Worm (Caenorhabditis elegans) whole organism, L1 larva: ENCODE measurements around the gene W05H9.4.
A peak's percentile ranks its signal among the peaks of the same experiment; 100 is the strongest.

Experiments
- C04F5.9 ChIP-seq: sonication (generic microtip); optimal IDR thresholded peaks from 2 replicates; lab custom pipeline; 2016; ENCODE audit warnings: missing genetic modification characterization, missing compliant biosample characterization
- C34B4.2 ChIP-seq: sonication (generic microtip); optimal IDR thresholded peaks from 2 replicates; lab custom pipeline; 2017; ENCODE audit warnings: mild to moderate bottlenecking, missing genetic modification characterization, missing compliant biosample characterization
- F16B12.6 ChIP-seq: fragments of 150-350 bp; optimal IDR thresholded peaks from 2 replicates; lab custom pipeline; 2014; ENCODE audit warnings: missing biosample characterization, missing genetic modification characterization
- Y116A8C.19 ChIP-seq: sonication (generic microtip); optimal IDR thresholded peaks from 2 replicates; lab custom pipeline; 2016; ENCODE audit warnings: missing compliant biosample characterization, missing genetic modification characterization, borderline replicate concordance
- aha-1 ChIP-seq: fragments of 150-350 bp; optimal IDR thresholded peaks from 2 replicates; lab custom pipeline; 2014; ENCODE audit warnings: missing biosample characterization, missing genetic modification characterization
- ama-1 ChIP-seq: fragments of 150-350 bp; optimal IDR thresholded peaks from 2 replicates; lab custom pipeline; 2014
- blmp-1 ChIP-seq: fragments of 150-350 bp; optimal IDR thresholded peaks from 2 replicates; lab custom pipeline; 2014; ENCODE audit warnings: missing biosample characterization, missing genetic modification characterization
- ceh-63 ChIP-seq: fragments of 200-800 bp; sonication (Bioruptor generic); optimal IDR thresholded peaks from 2 replicates; lab custom pipeline; 2018; ENCODE audit warnings: mild to moderate bottlenecking, missing genetic modification characterization, missing compliant biosample characterization
- ceh-8 ChIP-seq: fragments of 200-800 bp; sonication (Bioruptor generic); optimal IDR thresholded peaks from 2 replicates; lab custom pipeline; 2018; ENCODE audit warnings: mild to moderate bottlenecking, missing genetic modification characterization, moderate library complexity, missing compliant biosample characterization
- ces-1 ChIP-seq: fragments of 150-350 bp; optimal IDR thresholded peaks from 2 replicates; lab custom pipeline; 2014; ENCODE audit warnings: missing biosample characterization, missing genetic modification reagents, missing genetic modification characterization
- efl-3 ChIP-seq: fragments of 200-800 bp; sonication (Bioruptor generic); optimal IDR thresholded peaks from 2 replicates; lab custom pipeline; 2018; ENCODE audit warnings: mild to moderate bottlenecking, missing genetic modification characterization, missing compliant biosample characterization
- egl-13 ChIP-seq: sonication (generic microtip); optimal IDR thresholded peaks from 2 replicates; lab custom pipeline; 2016; ENCODE audit warnings: missing genotype, missing genetic modification reagents, missing genetic modification characterization, missing compliant biosample characterization
- elt-2 ChIP-seq: sonication (generic microtip); optimal IDR thresholded peaks from 2 replicates; lab custom pipeline; 2016; ENCODE audit warnings: missing genetic modification characterization, mild to moderate bottlenecking, inconsistent platforms, missing compliant biosample characterization, missing genetic modification reagents
- fkh-10 ChIP-seq: sonication (generic microtip); optimal IDR thresholded peaks from 2 replicates; lab custom pipeline; 2017; ENCODE audit warnings: missing biosample characterization, missing genetic modification reagents, missing genetic modification characterization
- grh-1 ChIP-seq: fragments of 200-800 bp; sonication (Bioruptor generic); IDR thresholded peaks from 2 replicates; pipeline ENCODE4 v1.3.6; 2022; ENCODE audit warnings: missing genetic modification reagents, missing genetic modification characterization, missing compliant biosample characterization
- hlh-17 ChIP-seq: fragments of 200-800 bp; sonication (Bioruptor generic); optimal IDR thresholded peaks from 2 replicates; lab custom pipeline; 2018; ENCODE audit warnings: missing genetic modification characterization, mild to moderate bottlenecking, missing compliant biosample characterization, moderate library complexity, borderline replicate concordance
- irx-1 ChIP-seq: sonication (generic microtip); optimal IDR thresholded peaks from 2 replicates; lab custom pipeline; 2016; ENCODE audit warnings: missing genetic modification characterization, missing compliant biosample characterization
- jun-1 ChIP-seq: fragments of 150-350 bp; optimal IDR thresholded peaks from 2 replicates; lab custom pipeline; 2014; ENCODE audit warnings: missing biosample characterization, missing genetic modification reagents, missing genetic modification characterization
- lin-13 ChIP-seq: fragments of 150-350 bp; optimal IDR thresholded peaks from 2 replicates; lab custom pipeline; 2014; ENCODE audit warnings: missing biosample characterization, missing genetic modification reagents, missing genetic modification characterization
- lin-14 ChIP-seq: fragments of 200-800 bp; sonication (Bioruptor generic); optimal IDR thresholded peaks from 2 replicates; lab custom pipeline; 2018; ENCODE audit warnings: mild to moderate bottlenecking, missing genetic modification characterization, moderate library complexity, missing compliant biosample characterization
- lin-15B ChIP-seq: fragments of 150-350 bp; sonication (generic microtip); optimal IDR thresholded peaks from 3 replicates; lab custom pipeline; 2014; ENCODE audit warnings: missing biosample characterization, missing genetic modification characterization
- lin-39 ChIP-seq: fragments of 150-350 bp; optimal IDR thresholded peaks from 2 replicates; lab custom pipeline; 2014; ENCODE audit warnings: missing biosample characterization, missing genetic modification reagents, missing genetic modification characterization
- lsy-2 ChIP-seq, 2 experiments: fragments of 150-350 bp; optimal IDR thresholded peaks; 2 replicates each; lab custom pipeline; 2014; ENCODE audit warnings: missing biosample characterization in 2 of 2, missing genetic modification characterization in 2 of 2
- mab-9 ChIP-seq: fragments of 200-800 bp; sonication (Bioruptor generic); IDR thresholded peaks from 2 replicates; pipeline ENCODE4 v1.3.6; 2022; ENCODE audit warnings: missing genetic modification reagents, missing genetic modification characterization, missing compliant biosample characterization
- nhr-11 ChIP-seq: fragments of 150-350 bp; optimal IDR thresholded peaks from 2 replicates; lab custom pipeline; 2014; ENCODE audit warnings: missing biosample characterization, missing genetic modification characterization
- nhr-12 ChIP-seq: sonication (generic microtip); optimal IDR thresholded peaks from 2 replicates; lab custom pipeline; 2017; ENCODE audit warnings: missing biosample characterization, missing genetic modification characterization
- nhr-19 ChIP-seq: fragments of 200-800 bp; sonication (Bioruptor generic); conservative IDR thresholded peaks from 2 replicates; pipeline ENCODE4 v1.3.6; 2022; ENCODE audit warnings: missing genetic modification characterization, missing compliant biosample characterization
- nhr-28 ChIP-seq: fragments of 150-350 bp; optimal IDR thresholded peaks from 2 replicates; lab custom pipeline; 2014; ENCODE audit warnings: missing biosample characterization, missing genetic modification characterization
- nhr-71 ChIP-seq: sonication (generic microtip); optimal IDR thresholded peaks from 2 replicates; lab custom pipeline; 2016; ENCODE audit warnings: mild to moderate bottlenecking, missing genetic modification characterization, moderate library complexity, missing compliant biosample characterization
- nhr-76 ChIP-seq: sonication (generic microtip); optimal IDR thresholded peaks from 2 replicates; lab custom pipeline; 2017; ENCODE audit warnings: missing biosample characterization, missing genetic modification characterization
- nhr-77 ChIP-seq: fragments of 150-350 bp; optimal IDR thresholded peaks from 2 replicates; lab custom pipeline; 2014; ENCODE audit warnings: missing biosample characterization, missing genetic modification characterization
- nhr-84 ChIP-seq: sonication (generic microtip); optimal IDR thresholded peaks from 2 replicates; lab custom pipeline; 2017; ENCODE audit warnings: missing biosample characterization, missing genetic modification characterization
- nhr-85 ChIP-seq: sonication (generic microtip); peaks from one replicate; lab custom pipeline; 2016; ENCODE audit warnings: missing genetic modification characterization, inconsistent platforms, missing compliant biosample characterization
- nhr-90 ChIP-seq: sonication (generic microtip); optimal IDR thresholded peaks from 2 replicates; lab custom pipeline; 2016; ENCODE audit warnings: mild to moderate bottlenecking, missing genetic modification characterization, missing compliant biosample characterization; ENCODE audit not compliant: poor library complexity
- pag-3 ChIP-seq: sonication (generic microtip); optimal IDR thresholded peaks from 2 replicates; lab custom pipeline; 2017; ENCODE audit warnings: missing genetic modification characterization, mild to moderate bottlenecking, missing compliant biosample characterization, antibody characterized with exemption, borderline replicate concordance; ENCODE audit not compliant: insufficient read depth
- pqm-1 ChIP-seq: sonication (generic microtip); optimal IDR thresholded peaks from 3 replicates; lab custom pipeline; 2017; ENCODE audit warnings: missing biosample characterization, missing genetic modification characterization
- rnt-1 ChIP-seq: sonication (generic microtip); optimal IDR thresholded peaks from 2 replicates; lab custom pipeline; 2016; ENCODE audit warnings: mild to moderate bottlenecking, missing genetic modification characterization, moderate library complexity, missing compliant biosample characterization
- skn-1 ChIP-seq: fragments of 150-350 bp; optimal IDR thresholded peaks from 2 replicates; lab custom pipeline; 2014; ENCODE audit warnings: missing biosample characterization, missing genetic modification characterization
- snpc-4 ChIP-seq: fragments of 150-350 bp; optimal IDR thresholded peaks from 2 replicates; lab custom pipeline; 2014; ENCODE audit warnings: missing biosample characterization, missing genetic modification characterization
- snu-23 ChIP-seq: sonication (generic microtip); optimal IDR thresholded peaks from 2 replicates; lab custom pipeline; 2016; ENCODE audit warnings: missing genetic modification characterization, missing compliant biosample characterization
- sptf-1 ChIP-seq: fragments of 150-350 bp; optimal IDR thresholded peaks from 2 replicates; lab custom pipeline; 2014; ENCODE audit warnings: missing biosample characterization, missing genetic modification characterization
- sup-37 ChIP-seq: fragments of 200-800 bp; sonication (Bioruptor generic); optimal IDR thresholded peaks from 2 replicates; lab custom pipeline; 2018; ENCODE audit warnings: mild to moderate bottlenecking, missing genetic modification characterization, missing compliant biosample characterization
- swsn-7 ChIP-seq: sonication (generic microtip); optimal IDR thresholded peaks from 2 replicates; lab custom pipeline; 2016; ENCODE audit warnings: missing genetic modification characterization, missing compliant biosample characterization
- tbx-2 ChIP-seq: sonication (generic microtip); optimal IDR thresholded peaks from 2 replicates; lab custom pipeline; 2016; ENCODE audit warnings: missing genetic modification characterization, missing compliant biosample characterization
- unc-30 ChIP-seq: sonication (generic microtip); optimal IDR thresholded peaks from 2 replicates; lab custom pipeline; 2017; ENCODE audit warnings: missing biosample characterization, missing genetic modification characterization
- unc-86 ChIP-seq: sonication (generic microtip); optimal IDR thresholded peaks from 2 replicates; lab custom pipeline; 2016; ENCODE audit warnings: missing genetic modification characterization, missing compliant biosample characterization
- xbp-1 ChIP-seq: sonication (generic microtip); optimal IDR thresholded peaks from 2 replicates; lab custom pipeline; 2016; ENCODE audit warnings: missing genetic modification characterization, missing compliant biosample characterization
- zip-4 ChIP-seq: fragments of 200-800 bp; sonication (Bioruptor generic); optimal IDR thresholded peaks from 2 replicates; lab custom pipeline; 2018; ENCODE audit warnings: mild to moderate bottlenecking, missing genetic modification characterization, moderate library complexity, missing compliant biosample characterization
- ztf-11 ChIP-seq, 2 experiments: sonication (generic microtip); optimal IDR thresholded peaks; 2 replicates each; lab custom pipeline; 2016 to 2017; ENCODE audit warnings: missing genetic modification characterization in 2 of 2, missing biosample characterization in 1 of 2, missing compliant biosample characterization in 1 of 2
- ztf-4 ChIP-seq: fragments of 150-350 bp; optimal IDR thresholded peaks from 2 replicates; lab custom pipeline; 2014; ENCODE audit warnings: missing biosample characterization, missing genetic modification characterization

The W05H9.4 gene

ce11 chrX:6247869-6248268, 15.6 kb upstream of the W05H9.4 start (continued):
- no peak for TF ChIP-seq nhr-84 (tag; lab: Kevin White, UChicago)
- TF ChIP-seq fkh-10 (GFP tag; lab: Kevin White, UChicago), result peak; percentile 11
- TF ChIP-seq lin-14 (GFP tag; lab: Kevin White, UChicago), result peak; percentile 57
- no peak for TF ChIP-seq C04F5.9 (tag; lab: Kevin White, UChicago)
- TF ChIP-seq hlh-17 (GFP tag; lab: Kevin White, UChicago), result no peak
- TF ChIP-seq sup-37 (GFP tag; lab: Kevin White, UChicago), result no peak
- no peak for TF ChIP-seq nhr-77
- TF ChIP-seq elt-2 (tag; lab: Kevin White, UChicago), result no peak
- TF ChIP-seq ztf-11 (tag; optimal IDR thresholded peaks at IDR 0.05; lab: Kevin White, UChicago), result no peak
- TF ChIP-seq pag-3, result no peak
- no peak for TF ChIP-seq xbp-1 (tag; lab: Kevin White, UChicago)

ce11 chrX:6248778-6249658, 14.4 kb upstream of the W05H9.4 start:
- TF ChIP-seq F16B12.6 (tag; lab: Kevin White, UChicago) (no peak), lin-39 (tag; lab: Kevin White, UChicago) (no peak), nhr-11 (tag; lab: Kevin White, UChicago) (no peak), swsn-7 (tag; lab: Kevin White, UChicago) (no peak), ceh-8 (GFP tag; lab: Kevin White, UChicago) (no peak), ces-1 (GFP tag; lab: Kevin White, UChicago) (no peak), nhr-19 (GFP tag; lab: Robert Waterston, UW) (no peak), efl-3 (GFP tag; lab: Kevin White, UChicago) (no peak), unc-86 (peak; percentile 61), egl-13 (tag; lab: Kevin White, UChicago) (no peak), mab-9 (GFP tag; lab: Robert Waterston, UW) (no peak), zip-4 (GFP tag; lab: Kevin White, UChicago) (no peak), C34B4.2 (no peak), C04F5.9 (tag; lab: Kevin White, UChicago) (no peak), nhr-28 (tag; lab: Kevin White, UChicago) (no peak), rnt-1 (tag; lab: Kevin White, UChicago) (peak; percentile 55), nhr-90 (no peak), nhr-77 (no peak), ceh-63 (GFP tag; lab: Kevin White, UChicago) (no peak), irx-1 (tag; lab: Kevin White, UChicago) (no peak), ztf-4 (tag; lab: Kevin White, UChicago) (no peak), tbx-2 (tag; lab: Kevin White, UChicago) (no peak), pqm-1 (tag; lab: Kevin White, UChicago) (no peak), skn-1 (tag; lab: Kevin White, UChicago) (no peak), aha-1 (tag; lab: Kevin White, UChicago) (no peak), nhr-12 (tag; lab: Kevin White, UChicago) (no peak), blmp-1 (tag; lab: Kevin White, UChicago) (peak; percentile 9), sup-37 (GFP tag; lab: Kevin White, UChicago) (no peak), Y116A8C.19 (tag; lab: Kevin White, UChicago) (no peak), lsy-2 (tag; optimal IDR thresholded peaks at IDR 0.05; lab: Kevin White, UChicago) (no peak), lin-13 (GFP tag; lab: Kevin White, UChicago) (no peak), snpc-4 (no peak), grh-1 (no peak), hlh-17 (GFP tag; lab: Kevin White, UChicago) (no peak), fkh-10 (GFP tag; lab: Kevin White, UChicago) (peak; percentile 66), nhr-71 (peak; percentile 38), nhr-85 (tag; lab: Kevin White, UChicago) (peak; percentile 37), snu-23 (GFP tag; lab: Kevin White, UChicago) (no peak), jun-1 (tag; lab: Kevin White, UChicago) (no peak), unc-30 (no peak), lin-15B (tag; lab: Kevin White, UChicago) (no peak), nhr-76 (tag; lab: Kevin White, UChicago) (no peak), ama-1 (no peak), sptf-1 (no peak)
